Fruit fly (Drosophila melanogaster) whole organism, embryonic: ENCODE data around the gene CG18662.

Experiments
- B-H2 ChIP-seq: fragments of 200-800 bp; sonication (Bioruptor generic); optimal IDR thresholded peaks from 2 replicates; lab custom pipeline; 2018; ENCODE audit warnings: missing biosample characterization, mild to moderate bottlenecking, missing genetic modification characterization
- CG10321 ChIP-seq: fragments of 200-800 bp; sonication (Bioruptor generic); IDR thresholded peaks from 2 replicates; pipeline ENCODE4 v1.3.6; 2022; ENCODE audit warnings: missing biosample characterization, missing genetic modification characterization
- CG10366 ChIP-seq: fragments of 200-800 bp; sonication (Bioruptor generic); IDR thresholded peaks from 2 replicates; pipeline ENCODE4 v1.3.6; 2022; ENCODE audit warnings: missing biosample characterization, missing genetic modification characterization
- CG11093 ChIP-seq: fragments of 200-800 bp; sonication (Bioruptor generic); IDR thresholded peaks from 3 replicates; pipeline ENCODE4 v1.3.6; 2022; ENCODE audit warnings: missing biosample characterization, missing genetic modification characterization
- CG11456 ChIP-seq: fragments of 200-800 bp; sonication (Bioruptor generic); IDR thresholded peaks from 3 replicates; pipeline ENCODE4 v1.3.6; 2022; ENCODE audit warnings: missing biosample characterization, missing genetic modification characterization
- CG12236 ChIP-seq: fragments of 200-800 bp; sonication (Bioruptor generic); optimal IDR thresholded peaks from 2 replicates; lab custom pipeline; 2016; ENCODE audit warnings: missing biosample characterization, missing genetic modification characterization
- CG1233 ChIP-seq: fragments of 200-800 bp; sonication (Bioruptor generic); optimal IDR thresholded peaks from 4 replicates; lab custom pipeline; 2018; ENCODE audit warnings: missing biosample characterization, mild to moderate bottlenecking, missing genetic modification characterization
- CG13424 ChIP-seq: fragments of 200-800 bp; sonication (Bioruptor generic); optimal IDR thresholded peaks from 2 replicates; lab custom pipeline; 2019; ENCODE audit warnings: missing biosample characterization, mild to moderate bottlenecking, missing genetic modification characterization, moderate library complexity
- CG15011 ChIP-seq: fragments of 200-800 bp; sonication (Bioruptor generic); optimal IDR thresholded peaks from 3 replicates; lab custom pipeline; 2018; ENCODE audit warnings: missing biosample characterization, mild to moderate bottlenecking, missing genetic modification characterization
- CG17568 ChIP-seq: fragments of 200-800 bp; sonication (Bioruptor generic); optimal IDR thresholded peaks from 2 replicates; lab custom pipeline; 2018; ENCODE audit warnings: missing biosample characterization, mild to moderate bottlenecking, missing genetic modification characterization, moderate library complexity
- CG17612 ChIP-seq: fragments of 200-800 bp; sonication (Bioruptor generic); IDR thresholded peaks from 2 replicates; pipeline ENCODE4 v1.3.6; 2022; ENCODE audit warnings: missing biosample characterization, missing genetic modification characterization
- CG17802 ChIP-seq: fragments of 200-800 bp; sonication (Bioruptor generic); optimal IDR thresholded peaks from 2 replicates; lab custom pipeline; 2018; ENCODE audit warnings: missing biosample characterization, mild to moderate bottlenecking, missing genetic modification characterization, moderate library complexity
- CG2129 ChIP-seq: fragments of 200-800 bp; sonication (Bioruptor generic); IDR thresholded peaks from 2 replicates; pipeline ENCODE4 v1.3.6; 2022; ENCODE audit warnings: missing biosample characterization, missing genetic modification characterization; ENCODE audit not compliant: partially characterized antibody
- CG2202 ChIP-seq: fragments of 200-800 bp; sonication (Bioruptor generic); optimal IDR thresholded peaks from 2 replicates; lab custom pipeline; 2018; ENCODE audit warnings: missing biosample characterization, mild to moderate bottlenecking, missing genetic modification characterization
- CG2678 ChIP-seq: fragments of 200-800 bp; sonication (Bioruptor generic); optimal IDR thresholded peaks from 3 replicates; lab custom pipeline; 2019; ENCODE audit warnings: missing biosample characterization, mild to moderate bottlenecking, missing genetic modification characterization, moderate library complexity
- CG2712 ChIP-seq: fragments of 200-800 bp; optimal IDR thresholded peaks from 3 replicates; lab custom pipeline; 2019; ENCODE audit warnings: missing biosample characterization, mild to moderate bottlenecking, missing genetic modification characterization, moderate library complexity
- CG3281 ChIP-seq: fragments of 200-800 bp; sonication (Bioruptor generic); optimal IDR thresholded peaks from 3 replicates; lab custom pipeline; 2017; ENCODE audit warnings: missing biosample characterization, mild to moderate bottlenecking, missing genetic modification characterization
- CG34376 ChIP-seq: fragments of 200-800 bp; sonication (Bioruptor generic); optimal IDR thresholded peaks from 2 replicates; lab custom pipeline; 2018; ENCODE audit warnings: missing biosample characterization, mild to moderate bottlenecking, missing genetic modification characterization
- CG4328 ChIP-seq: fragments of 200-800 bp; sonication (Bioruptor generic); optimal IDR thresholded peaks from 3 replicates; lab custom pipeline; 2017; ENCODE audit warnings: missing biosample characterization, missing genetic modification reagents, missing genetic modification characterization
- CG7271 ChIP-seq: fragments of 200-800 bp; sonication (Bioruptor generic); optimal IDR thresholded peaks from 2 replicates; lab custom pipeline; 2018; ENCODE audit warnings: missing biosample characterization, mild to moderate bottlenecking, missing genetic modification characterization, moderate library complexity
- CG8478 ChIP-seq: fragments of >200 bp; optimal IDR thresholded peaks from 2 replicates; lab custom pipeline; 2018
- CG8765 ChIP-seq: fragments of 200-800 bp; sonication (Bioruptor generic); IDR thresholded peaks from 2 replicates; pipeline ENCODE4 v1.3.6; 2022; ENCODE audit warnings: missing biosample characterization, missing genetic modification characterization
- Dfd ChIP-seq, 2 experiments: fragments of >200 bp; optimal IDR thresholded peaks; 2 replicates each; lab custom pipeline; 2017; ENCODE audit warnings: missing biosample characterization in 2 of 2, missing genetic modification characterization in 2 of 2
- Doc2 ChIP-seq: fragments of 200-800 bp; sonication (Bioruptor generic); IDR thresholded peaks from 2 replicates; pipeline ENCODE4 v1.3.6; 2022; ENCODE audit warnings: missing biosample characterization, missing genetic modification characterization
- Doc3 ChIP-seq: fragments of 200-800 bp; sonication (Bioruptor generic); IDR thresholded peaks from 3 replicates; pipeline ENCODE4 v1.3.6; 2022; ENCODE audit warnings: missing biosample characterization, missing genetic modification characterization; ENCODE audit not compliant: partially characterized antibody
- Gsc ChIP-seq: fragments of 200-800 bp; sonication (Bioruptor generic); IDR thresholded peaks from 2 replicates; pipeline ENCODE4 v1.3.6; 2022; ENCODE audit warnings: missing biosample characterization, missing genetic modification characterization
- HmgD ChIP-seq: fragments of 200-800 bp; sonication (Bioruptor generic); optimal IDR thresholded peaks from 3 replicates; lab custom pipeline; 2016; ENCODE audit warnings: missing biosample characterization, missing genetic modification characterization
- Hr78 ChIP-seq, 2 experiments: fragments of 200-800 bp in 1 of 2; fragments of >200 bp in 1 of 2; sonication (Bioruptor generic) in 1 of 2; optimal IDR thresholded peaks; 2 replicates each; lab custom pipeline; 2017 to 2019; ENCODE audit warnings: missing biosample characterization in 2 of 2, missing genetic modification characterization in 2 of 2, mild to moderate bottlenecking in 1 of 2, moderate library complexity in 1 of 2
- Meics ChIP-seq: fragments of 200-800 bp; sonication (Bioruptor generic); optimal IDR thresholded peaks from 2 replicates; lab custom pipeline; 2017; ENCODE audit warnings: missing biosample characterization, mild to moderate bottlenecking, missing genetic modification characterization
- NC2β ChIP-seq: fragments of 200-800 bp; sonication (Bioruptor generic); optimal IDR thresholded peaks from 2 replicates; lab custom pipeline; 2016; ENCODE audit warnings: missing biosample characterization, missing genetic modification characterization
- Nf-YA ChIP-seq: fragments of 200-800 bp; sonication (Bioruptor generic); IDR thresholded peaks from 2 replicates; pipeline ENCODE4 v1.3.6; 2022; ENCODE audit warnings: missing biosample characterization, missing genetic modification characterization
- Pdp1 ChIP-seq, 2 experiments: fragments of 200-800 bp; sonication (Bioruptor generic); optimal IDR thresholded peaks; 3 replicates each; lab custom pipeline; 2016; ENCODE audit warnings: missing biosample characterization in 2 of 2, missing genetic modification characterization in 2 of 2, mild to moderate bottlenecking in 1 of 2, moderate library complexity in 1 of 2
- Spps ChIP-seq: fragments of 200-800 bp; sonication (Bioruptor generic); optimal IDR thresholded peaks from 2 replicates; lab custom pipeline; 2018; ENCODE audit warnings: missing biosample characterization, mild to moderate bottlenecking, missing genetic modification characterization
- Usf ChIP-seq: fragments of 200-800 bp; sonication (Bioruptor generic); optimal IDR thresholded peaks from 2 replicates; lab custom pipeline; 2017; ENCODE audit warnings: missing genotype, missing biosample characterization, missing genetic modification characterization
- Xbp1 ChIP-seq: fragments of 200-800 bp; sonication (Bioruptor generic); optimal IDR thresholded peaks from 3 replicates; lab custom pipeline; 2016; ENCODE audit warnings: missing biosample characterization, mild to moderate bottlenecking, missing genetic modification characterization
- ab ChIP-seq: fragments of 200-800 bp; sonication (Bioruptor generic); optimal IDR thresholded peaks from 2 replicates; lab custom pipeline; 2016; ENCODE audit warnings: missing biosample characterization, missing genetic modification characterization
- ap ChIP-seq: fragments of 200-800 bp; sonication (Bioruptor generic); IDR thresholded peaks from 2 replicates; pipeline ENCODE4 v1.3.6; 2022; ENCODE audit warnings: missing biosample characterization, missing genetic modification characterization
- ase ChIP-seq: fragments of 200-800 bp; sonication (Bioruptor generic); IDR thresholded peaks from 3 replicates; pipeline ENCODE4 v1.3.6; 2022; ENCODE audit warnings: missing biosample characterization, missing genetic modification characterization
- croc ChIP-seq: fragments of 200-800 bp; sonication (Bioruptor generic); conservative IDR thresholded peaks from 3 replicates; pipeline ENCODE4 v1.3.6; 2022; ENCODE audit warnings: missing biosample characterization, missing genetic modification characterization
- fd64A ChIP-seq: fragments of 200-800 bp; sonication (Bioruptor generic); optimal IDR thresholded peaks from 3 replicates; lab custom pipeline; 2018; ENCODE audit warnings: missing biosample characterization, mild to moderate bottlenecking, missing genetic modification characterization
- fd96Cb ChIP-seq: fragments of 200-800 bp; sonication (Bioruptor generic); optimal IDR thresholded peaks from 2 replicates; lab custom pipeline; 2018; ENCODE audit warnings: missing biosample characterization, mild to moderate bottlenecking, missing genetic modification characterization, moderate library complexity
- lab ChIP-seq: fragments of 200-800 bp; sonication (Bioruptor generic); optimal IDR thresholded peaks from 3 replicates; lab custom pipeline; 2017; ENCODE audit warnings: missing biosample characterization, missing genetic modification characterization, mild to moderate bottlenecking, moderate library complexity, missing genetic modification reagents
- lbe ChIP-seq: fragments of 200-800 bp; sonication (Bioruptor generic); optimal IDR thresholded peaks from 2 replicates; lab custom pipeline; 2016; ENCODE audit warnings: missing biosample characterization, mild to moderate bottlenecking, missing genetic modification characterization
- sd ChIP-seq: fragments of 200-800 bp; sonication (Bioruptor generic); optimal IDR thresholded peaks from 3 replicates; lab custom pipeline; 2018; ENCODE audit warnings: missing biosample characterization, mild to moderate bottlenecking, missing genetic modification characterization, moderate library complexity
- sob ChIP-seq: fragments of 200-800 bp; sonication (Bioruptor generic); IDR thresholded peaks from 2 replicates; pipeline ENCODE4 v1.3.6; 2022; ENCODE audit warnings: missing biosample characterization, missing genetic modification characterization
- sr ChIP-seq: fragments of 200-800 bp; sonication (Bioruptor generic); IDR thresholded peaks from 3 replicates; pipeline ENCODE4 v1.3.6; 2022; ENCODE audit warnings: missing biosample characterization, missing genetic modification characterization
- sug ChIP-seq: fragments of 200-800 bp; optimal IDR thresholded peaks from 2 replicates; lab custom pipeline; 2019; ENCODE audit warnings: missing biosample characterization, mild to moderate bottlenecking, missing genetic modification characterization, moderate library complexity
- tap ChIP-seq: fragments of 200-800 bp; optimal IDR thresholded peaks from 3 replicates; lab custom pipeline; 2019; ENCODE audit warnings: missing biosample characterization, mild to moderate bottlenecking, missing genetic modification characterization, moderate library complexity
- tio ChIP-seq: fragments of 200-800 bp; sonication (Bioruptor generic); optimal IDR thresholded peaks from 2 replicates; lab custom pipeline; 2017; ENCODE audit warnings: missing biosample characterization, missing genetic modification characterization, inconsistent platforms
- tll ChIP-seq, 2 experiments: fragments of 200-800 bp in 1 of 2; fragments of >200 bp in 1 of 2; sonication (Bioruptor generic) in 1 of 2; optimal IDR thresholded peaks; 2 replicates each; lab custom pipeline; 2017 to 2019; ENCODE audit warnings: missing biosample characterization in 2 of 2, missing genetic modification characterization in 2 of 2, mild to moderate bottlenecking in 1 of 2, moderate library complexity in 1 of 2
- unpg ChIP-seq: fragments of 200-800 bp; sonication (Bioruptor generic); optimal IDR thresholded peaks from 3 replicates; lab custom pipeline; 2018; ENCODE audit warnings: missing biosample characterization, mild to moderate bottlenecking, missing genetic modification characterization, moderate library complexity
- zfh1 ChIP-seq: fragments of 200-800 bp; sonication (Bioruptor generic); IDR thresholded peaks from 3 replicates; pipeline ENCODE4 v1.3.6; 2022; ENCODE audit warnings: missing biosample characterization, missing genetic modification characterization

CG18662 gene

dm6 chr2L:9010267-9010666, 29.8 kb downstream of the CG18662 start, which contains the start of gene CG9568 (continued):
- peak; percentile 17 for TF ChIP-seq CG2678 (tag; lab: Kevin White, UChicago)
- no peak for TF ChIP-seq CG13424 (tag; lab: Kevin White, UChicago)
- TF ChIP-seq lab (GFP tag; lab: Kevin White, UChicago) = peak; percentile 18
- TF ChIP-seq ap = no peak
- TF ChIP-seq sug (tag; lab: Kevin White, UChicago) = peak; percentile 19
- no peak for TF ChIP-seq B-H2
- TF ChIP-seq CG8478 = no peak
- no peak for TF ChIP-seq CG11456
- TF ChIP-seq Gsc (GFP tag; lab: Robert Waterston, UW) = no peak
- TF ChIP-seq unpg (GFP tag; lab: Kevin White, UChicago) = peak; percentile 5
- TF ChIP-seq CG10366 (GFP tag; lab: Robert Waterston, UW) = no peak
- TF ChIP-seq CG2712 (tag; lab: Kevin White, UChicago) = no peak
- TF ChIP-seq ase (GFP tag; lab: Robert Waterston, UW) = no peak
- no peak for TF ChIP-seq Meics (GFP tag; lab: Kevin White, UChicago)
- no peak for TF ChIP-seq CG2129 (GFP tag; lab: Robert Waterston, UW)
- TF ChIP-seq CG2202 (tag; lab: Kevin White, UChicago) = no peak
- TF ChIP-seq sd = peak; percentile 80
- no peak for TF ChIP-seq CG12236 (GFP tag; lab: Kevin White, UChicago)
- TF ChIP-seq tio (GFP tag; lab: Kevin White, UChicago) = no peak
- TF ChIP-seq NC2β (GFP tag; lab: Kevin White, UChicago) = no peak
- no peak for TF ChIP-seq Usf (GFP tag; lab: Kevin White, UChicago)
- no peak for TF ChIP-seq Nf-YA (GFP tag; lab: Robert Waterston, UW)
- TF ChIP-seq Pdp1 (GFP tag; optimal IDR thresholded peaks at IDR 0.05; lab: Kevin White, UChicago) = peak in 1 of 2 experiments; percentile 38
- no peak for TF ChIP-seq Xbp1 (GFP tag; lab: Kevin White, UChicago)
- no peak for TF ChIP-seq CG1233 (GFP tag; lab: Kevin White, UChicago)
- TF ChIP-seq Doc3 (GFP tag; lab: Robert Waterston, UW) = no peak
- TF ChIP-seq sr = no peak
- TF ChIP-seq croc (GFP tag; lab: Robert Waterston, UW) = no peak
- peak; percentile 54 for TF ChIP-seq CG34376 (GFP tag; lab: Kevin White, UChicago)
- TF ChIP-seq CG17568 (GFP tag; lab: Kevin White, UChicago) = peak; percentile 33
- TF ChIP-seq Dfd (GFP tag; optimal IDR thresholded peaks at IDR 0.05; lab: Kevin White, UChicago) = no peak
- no peak for TF ChIP-seq tll (GFP tag; optimal IDR thresholded peaks at IDR 0.05; lab: Kevin White, UChicago)
- no peak for TF ChIP-seq CG10321
- peak; percentile 7 for TF ChIP-seq fd64A (GFP tag; lab: Kevin White, UChicago)
- no peak for TF ChIP-seq CG15011 (GFP tag; lab: Kevin White, UChicago)
- no peak for TF ChIP-seq Doc2 (GFP tag; lab: Robert Waterston, UW)
- TF ChIP-seq CG8765 (GFP tag; lab: Robert Waterston, UW) = no peak
- no peak for TF ChIP-seq CG17802 (tag; lab: Kevin White, UChicago)
- TF ChIP-seq ab (GFP tag; lab: Kevin White, UChicago) = no peak
- no peak for TF ChIP-seq HmgD (GFP tag; lab: Kevin White, UChicago)
- no peak for TF ChIP-seq Spps (tag; lab: Kevin White, UChicago)
- no peak for TF ChIP-seq tap (tag; lab: Kevin White, UChicago)
- TF ChIP-seq CG17612 (GFP tag; lab: Robert Waterston, UW) = no peak
- TF ChIP-seq CG7271 (tag; lab: Kevin White, UChicago) = no peak
- no peak for TF ChIP-seq CG11093 (GFP tag; lab: Robert Waterston, UW)
- TF ChIP-seq CG3281 (GFP tag; lab: Kevin White, UChicago) = peak; percentile 7
- TF ChIP-seq Hr78 (GFP tag; optimal IDR thresholded peaks at IDR 0.05; lab: Kevin White, UChicago) = no peak
- TF ChIP-seq lbe = no peak
- no peak for TF ChIP-seq fd96Cb (tag; lab: Kevin White, UChicago)
- TF ChIP-seq sob = no peak
- no peak for TF ChIP-seq CG4328 (GFP tag; lab: Kevin White, UChicago)
- TF ChIP-seq zfh1 (GFP tag; lab: Robert Waterston, UW) = no peak
